Worm (Caenorhabditis elegans) whole organism, L1 larva: Measurements from ENCODE around the gene F07C3.2.

Source experiments
- ceh-63 ChIP-seq: fragments of 200-800 bp; sonication (Bioruptor generic); optimal IDR thresholded peaks from 2 replicates; lab custom pipeline; 2018; ENCODE audit warnings: mild to moderate bottlenecking, missing genetic modification characterization, missing compliant biosample characterization
- dsc-1 ChIP-seq: sonication (generic microtip); optimal IDR thresholded peaks from 2 replicates; lab custom pipeline; 2016; ENCODE audit warnings: mild to moderate bottlenecking, missing genetic modification characterization, missing compliant biosample characterization
- egl-27 ChIP-seq, 2 experiments: fragments of 150-350 bp in 1 of 2; sonication (generic microtip); optimal IDR thresholded peaks; 3 replicates each; lab custom pipeline; 2017 to 2018; ENCODE audit warnings: missing biosample characterization in 2 of 2, missing genetic modification characterization in 2 of 2, missing genetic modification reagents in 2 of 2
- elt-2 ChIP-seq: sonication (generic microtip); optimal IDR thresholded peaks from 2 replicates; lab custom pipeline; 2016; ENCODE audit warnings: missing genetic modification characterization, mild to moderate bottlenecking, inconsistent platforms, missing compliant biosample characterization, missing genetic modification reagents
- irx-1 ChIP-seq: sonication (generic microtip); optimal IDR thresholded peaks from 2 replicates; lab custom pipeline; 2016; ENCODE audit warnings: missing genetic modification characterization, missing compliant biosample characterization
- lin-13 ChIP-seq: fragments of 150-350 bp; optimal IDR thresholded peaks from 2 replicates; lab custom pipeline; 2014; ENCODE audit warnings: missing biosample characterization, missing genetic modification reagents, missing genetic modification characterization
- lin-39 ChIP-seq: fragments of 150-350 bp; optimal IDR thresholded peaks from 2 replicates; lab custom pipeline; 2014; ENCODE audit warnings: missing biosample characterization, missing genetic modification reagents, missing genetic modification characterization
- mdl-1 ChIP-seq, 2 experiments: fragments of 150-350 bp; optimal IDR thresholded peaks; 2 replicates each; lab custom pipeline; 2014 to 2017; ENCODE audit warnings: missing biosample characterization in 2 of 2, missing genetic modification characterization in 2 of 2, inconsistent platforms in 1 of 2
- nhr-76 ChIP-seq: sonication (generic microtip); optimal IDR thresholded peaks from 2 replicates; lab custom pipeline; 2017; ENCODE audit warnings: missing biosample characterization, missing genetic modification characterization
- tbx-2 ChIP-seq: sonication (generic microtip); optimal IDR thresholded peaks from 2 replicates; lab custom pipeline; 2016; ENCODE audit warnings: missing genetic modification characterization, missing compliant biosample characterization
- unc-62 ChIP-seq: fragments of 150-350 bp; optimal IDR thresholded peaks from 2 replicates; lab custom pipeline; 2014; ENCODE audit warnings: missing biosample characterization, missing genetic modification reagents, missing genetic modification characterization

DNA sequence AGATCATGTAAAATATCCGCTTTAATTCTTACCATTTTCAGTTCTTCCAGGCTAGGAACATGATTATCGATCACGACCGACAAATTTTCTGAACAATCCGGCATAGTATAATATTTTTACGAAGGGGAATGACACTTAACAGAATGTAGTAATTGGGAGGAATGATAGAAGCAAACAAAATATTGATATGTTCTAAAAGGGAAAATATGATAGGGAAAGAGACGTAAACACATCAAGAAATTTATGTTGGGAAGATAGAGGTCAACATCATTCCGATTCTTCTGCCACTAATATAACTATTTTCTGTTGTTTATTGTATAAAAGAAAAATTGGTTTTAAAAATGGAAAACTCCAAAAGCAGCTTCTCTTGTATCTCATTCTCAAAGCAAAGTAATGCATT lies 28.8 kb upstream of the F07C3.2 start, which contains the start of gene C24B5.4:
- no peak for TF ChIP-seq unc-62 (GFP tag; lab: Kevin White, UChicago)
- no peak for TF ChIP-seq tbx-2 (tag; lab: Kevin White, UChicago)
- TF ChIP-seq irx-1 (tag; lab: Kevin White, UChicago), result no peak
- TF ChIP-seq egl-27 (tag; optimal IDR thresholded peaks at IDR 0.05; lab: Kevin White, UChicago), result no peak
- no peak for TF ChIP-seq nhr-76 (tag; lab: Kevin White, UChicago)
- TF ChIP-seq dsc-1, result no peak
- TF ChIP-seq elt-2 (tag; lab: Kevin White, UChicago), result no peak
- no peak for TF ChIP-seq lin-39 (tag; lab: Kevin White, UChicago)
- TF ChIP-seq mdl-1 (tag; optimal IDR thresholded peaks at IDR 0.05; lab: Kevin White, UChicago), result no peak
- TF ChIP-seq ceh-63, result no peak
- no peak for TF ChIP-seq lin-13
